Worm (Caenorhabditis elegans) whole organism, late embryonic: ENCODE measurements around the gene Y49F6B.20.

ENCODE experiments used
- Y22D7AL.16 ChIP-seq: sonication (generic microtip); optimal IDR thresholded peaks from 2 replicates; lab custom pipeline; 2016; ENCODE audit warnings: missing genetic modification characterization, missing compliant biosample characterization
- che-1 ChIP-seq: sonication (generic microtip); optimal IDR thresholded peaks from 2 replicates; lab custom pipeline; 2016; ENCODE audit warnings: mild to moderate bottlenecking, missing genetic modification characterization, missing compliant biosample characterization
- elt-2 ChIP-seq: sonication (generic microtip); optimal IDR thresholded peaks from 2 replicates; lab custom pipeline; 2016; ENCODE audit warnings: missing genetic modification reagents, missing genetic modification characterization, missing compliant biosample characterization
- hlh-15 ChIP-seq: sonication (generic microtip); optimal IDR thresholded peaks from 2 replicates; lab custom pipeline; 2016; ENCODE audit warnings: missing genetic modification characterization, missing compliant biosample characterization
- hlh-8 ChIP-seq: sonication (generic microtip); optimal IDR thresholded peaks from 2 replicates; lab custom pipeline; 2016; ENCODE audit warnings: missing genotype, missing genetic modification characterization, missing compliant biosample characterization
- nfya-1 ChIP-seq: sonication (generic microtip); optimal IDR thresholded peaks from 2 replicates; lab custom pipeline; 2017; ENCODE audit warnings: missing genetic modification characterization, mild to moderate bottlenecking, missing compliant biosample characterization, antibody characterized with exemption, moderate library complexity
- nhr-11 ChIP-seq: fragments of 150-350 bp; optimal IDR thresholded peaks from 2 replicates; lab custom pipeline; 2014; ENCODE audit warnings: missing biosample characterization, missing genetic modification characterization
- odd-2 ChIP-seq: sonication (generic microtip); optimal IDR thresholded peaks from 2 replicates; lab custom pipeline; 2017; ENCODE audit warnings: antibody characterized with exemption, mild to moderate bottlenecking, missing genetic modification characterization, missing compliant biosample characterization
- pax-1 ChIP-seq: fragments of 150-350 bp; optimal IDR thresholded peaks from 2 replicates; lab custom pipeline; 2014; ENCODE audit warnings: missing biosample characterization, missing genetic modification characterization
- pha-4 ChIP-seq: fragments of 150-350 bp; optimal IDR thresholded peaks from 2 replicates; lab custom pipeline; 2018; ENCODE audit warnings: missing biosample characterization, missing genetic modification reagents, missing genetic modification characterization
- pqm-1 ChIP-seq: sonication (generic microtip); optimal IDR thresholded peaks from 2 replicates; lab custom pipeline; 2016; ENCODE audit warnings: missing genetic modification characterization, missing compliant biosample characterization

DNA sequence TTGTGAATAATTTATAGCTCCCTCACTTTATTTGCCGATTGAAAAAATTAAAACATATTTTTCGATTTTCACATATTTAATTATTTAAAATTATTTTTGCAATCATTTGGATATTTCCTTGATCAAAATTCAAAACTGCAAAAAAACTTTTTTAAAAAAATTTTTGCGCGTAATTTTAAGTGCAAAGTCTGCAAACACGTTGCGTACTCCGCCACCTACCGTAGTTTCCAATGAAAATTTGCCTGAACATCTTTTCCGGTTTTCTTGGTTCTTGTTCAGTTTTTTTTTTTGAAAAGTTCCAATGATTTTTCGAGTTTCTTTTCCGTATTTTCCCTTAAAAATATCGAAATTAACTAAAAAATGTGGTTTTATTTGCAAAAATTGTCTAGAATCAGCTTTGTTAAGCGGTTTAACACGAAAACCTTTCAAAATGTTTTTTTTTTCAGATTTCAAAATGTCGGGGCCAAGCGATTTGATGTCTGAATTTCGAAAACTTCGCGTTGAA is 21.6 kb downstream of the Y49F6B.20 start, which contains the start of gene C16C8.25:
- TF ChIP-seq che-1 (tag; lab: Kevin White, UChicago) (no peak), elt-2 (no peak), Y22D7AL.16 (tag; lab: Kevin White, UChicago) (no peak), odd-2 (tag; lab: Kevin White, UChicago) (no peak), hlh-15 (tag; lab: Kevin White, UChicago) (no peak), pqm-1 (tag; lab: Kevin White, UChicago) (no peak), pax-1 (tag; lab: Kevin White, UChicago) (no peak), pha-4 (tag; lab: Kevin White, UChicago) (no peak), hlh-8 (tag; lab: Kevin White, UChicago) (no peak), nhr-11 (no peak), nfya-1 (tag; lab: Kevin White, UChicago) (no peak)
